Fruit fly (Drosophila melanogaster) whole organism, pupa: Measurements from ENCODE around the gene Gr93d.

Experiments used
- CG10348 ChIP-seq: fragments of 200-800 bp; sonication (Bioruptor generic); IDR thresholded peaks from 2 replicates; pipeline ENCODE4 v1.3.6; 2022; ENCODE audit warnings: missing biosample characterization, missing genetic modification characterization
- CG12605 ChIP-seq: fragments of 200-800 bp; sonication (Bioruptor generic); IDR thresholded peaks from 2 replicates; pipeline ENCODE4 v1.3.6; 2022; ENCODE audit warnings: missing biosample characterization, missing genetic modification characterization
- CG13204 ChIP-seq: fragments of 200-800 bp; sonication (Bioruptor generic); optimal IDR thresholded peaks from 2 replicates; lab custom pipeline; 2018; ENCODE audit warnings: missing biosample characterization, mild to moderate bottlenecking, missing genetic modification characterization, moderate library complexity
- CG14655 ChIP-seq: fragments of 200-800 bp; sonication (Bioruptor generic); optimal IDR thresholded peaks from 3 replicates; lab custom pipeline; 2017; ENCODE audit warnings: mild to moderate bottlenecking, missing biosample characterization, missing genetic modification reagents, missing genetic modification characterization
- CG15710 ChIP-seq: fragments of 200-800 bp; sonication (Bioruptor generic); optimal IDR thresholded peaks from 2 replicates; lab custom pipeline; 2018; ENCODE audit warnings: missing biosample characterization, mild to moderate bottlenecking, missing genetic modification characterization, moderate library complexity
- CG32121 ChIP-seq: fragments of 200-800 bp; sonication (Bioruptor generic); IDR thresholded peaks from 2 replicates; pipeline ENCODE4 v1.3.6; 2022; ENCODE audit warnings: missing biosample characterization, missing genetic modification characterization
- CG8301 ChIP-seq: fragments of 200-800 bp; sonication (Bioruptor generic); optimal IDR thresholded peaks from 2 replicates; lab custom pipeline; 2018; ENCODE audit warnings: missing biosample characterization, mild to moderate bottlenecking, missing genetic modification characterization
- CG9948 ChIP-seq: fragments of 200-800 bp; sonication (Bioruptor generic); optimal IDR thresholded peaks from 2 replicates; lab custom pipeline; 2018; ENCODE audit warnings: missing biosample characterization, mild to moderate bottlenecking, missing genetic modification characterization, moderate library complexity
- D1 ChIP-seq: fragments of 200-800 bp; sonication (Bioruptor generic); optimal IDR thresholded peaks from 2 replicates; lab custom pipeline; 2018; ENCODE audit warnings: missing biosample characterization, mild to moderate bottlenecking, missing genetic modification characterization, moderate library complexity
- EcR ChIP-seq: fragments of 200-800 bp; sonication (Bioruptor generic); optimal IDR thresholded peaks from 3 replicates; lab custom pipeline; 2019; ENCODE audit warnings: missing biosample characterization, missing genetic modification characterization, mild to moderate bottlenecking, moderate library complexity, missing genetic modification reagents
- Pif1A ChIP-seq: fragments of 200-800 bp; sonication (Bioruptor generic); optimal IDR thresholded peaks from 3 replicates; lab custom pipeline; 2016; ENCODE audit warnings: missing biosample characterization, missing genetic modification characterization
- Pif1B ChIP-seq: fragments of 200-800 bp; sonication (Bioruptor generic); optimal IDR thresholded peaks from 3 replicates; lab custom pipeline; 2016; ENCODE audit warnings: missing biosample characterization, missing genetic modification characterization
- gl ChIP-seq: fragments of 200-800 bp; sonication (Bioruptor generic); optimal IDR thresholded peaks from 2 replicates; lab custom pipeline; 2018; ENCODE audit warnings: missing biosample characterization, mild to moderate bottlenecking, missing genetic modification characterization

Gr93d gene

DNA sequence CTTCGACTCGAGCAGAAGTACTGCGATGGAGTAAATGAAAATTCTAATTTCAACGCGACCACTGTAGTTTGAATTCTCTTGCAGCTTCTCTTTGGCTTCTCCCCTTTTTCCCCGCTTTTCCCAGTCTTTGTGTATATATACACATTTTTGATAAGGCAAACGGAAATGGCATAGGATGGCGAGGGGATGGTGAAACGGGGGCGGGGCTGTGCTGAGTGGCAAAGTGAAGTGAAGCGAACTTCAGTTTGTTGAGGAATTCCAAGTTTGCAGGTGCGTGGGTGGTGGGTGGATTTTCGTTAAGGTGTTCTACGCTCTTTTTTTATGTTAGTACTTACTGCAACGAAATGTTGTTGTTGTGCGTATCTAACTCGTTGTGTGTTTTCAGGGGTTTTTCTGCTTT lies 39.2 kb downstream of the Gr93d start:
- TF ChIP-seq CG13204 (GFP tag; lab: Kevin White, UChicago): no peak
- TF ChIP-seq Pif1B (GFP tag; lab: Kevin White, UChicago): no peak
- no peak for TF ChIP-seq Pif1A (GFP tag; lab: Kevin White, UChicago)
- TF ChIP-seq CG32121 (GFP tag; lab: Robert Waterston, UW): no peak
- no peak for TF ChIP-seq gl (tag; lab: Kevin White, UChicago)
- TF ChIP-seq CG10348: no peak
- no peak for TF ChIP-seq CG14655 (GFP tag; lab: Kevin White, UChicago)
- TF ChIP-seq D1 (tag; lab: Kevin White, UChicago): no peak
- no peak for TF ChIP-seq EcR (GFP tag; lab: Kevin White, UChicago)
- TF ChIP-seq CG8301: no peak
- no peak for TF ChIP-seq CG15710
- TF ChIP-seq CG9948: no peak
- TF ChIP-seq CG12605 (GFP tag; lab: Robert Waterston, UW): no peak
